Fruit fly (Drosophila melanogaster) whole organism, embryonic: ENCODE measurements around the gene CG16956.

Experiments used
- B-H1 ChIP-seq: fragments of 200-800 bp; sonication (Bioruptor generic); IDR thresholded peaks from 3 replicates; pipeline ENCODE4 v1.3.6; 2022; ENCODE audit warnings: missing biosample characterization, missing genetic modification characterization
- Dp ChIP-seq: fragments of 200-800 bp; sonication (Bioruptor generic); optimal IDR thresholded peaks from 2 replicates; lab custom pipeline; 2018; ENCODE audit warnings: missing biosample characterization, mild to moderate bottlenecking, missing genetic modification characterization, moderate library complexity
- Mad ChIP-seq: fragments of 200-800 bp; sonication (Bioruptor generic); optimal IDR thresholded peaks from 2 replicates; lab custom pipeline; 2016; ENCODE audit warnings: missing biosample characterization, missing genetic modification characterization
- Sox102F ChIP-seq: fragments of 200-800 bp; sonication (Bioruptor generic); optimal IDR thresholded peaks from 2 replicates; lab custom pipeline; 2018; ENCODE audit warnings: missing biosample characterization, mild to moderate bottlenecking, missing genetic modification characterization, moderate library complexity
- h ChIP-seq: fragments of >200 bp; optimal IDR thresholded peaks from 2 replicates; lab custom pipeline; 2017
- lilli ChIP-seq: fragments of 200-800 bp; sonication (Bioruptor generic); optimal IDR thresholded peaks from 3 replicates; lab custom pipeline; 2016; ENCODE audit warnings: missing biosample characterization, missing genetic modification characterization
- yki ChIP-seq: fragments of >200 bp; optimal IDR thresholded peaks from 3 replicates; lab custom pipeline; 2018

DNA sequence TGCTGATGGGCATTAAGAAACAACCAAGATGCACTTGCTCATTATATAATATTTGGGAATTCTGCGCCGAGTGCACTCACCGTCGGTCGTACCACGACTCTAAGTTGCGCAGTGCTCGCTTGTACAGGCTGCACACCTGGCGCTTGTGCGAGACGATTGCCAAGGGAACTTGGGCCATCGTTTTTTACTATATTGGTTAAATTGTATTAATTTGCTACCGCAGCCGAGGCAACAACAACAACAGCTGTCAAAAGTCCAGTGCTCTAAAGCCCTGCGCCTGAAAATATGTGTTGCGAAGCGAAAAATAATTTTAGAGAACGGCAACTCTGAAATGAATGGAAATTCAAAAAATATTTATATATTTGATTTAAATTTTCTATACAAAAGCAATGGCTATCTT, 43.6 kb downstream of the CG16956 start, which contains the start of gene ND-B22:
- no peak for TF ChIP-seq Sox102F (GFP tag; lab: Kevin White, UChicago)
- TF ChIP-seq Mad (GFP tag; lab: Kevin White, UChicago), result no peak
- TF ChIP-seq yki (lab: Kevin White, UChicago), result no peak
- no peak for TF ChIP-seq B-H1 (GFP tag; lab: Robert Waterston, UW)
- TF ChIP-seq Dp (GFP tag; lab: Kevin White, UChicago), result peak; percentile 88
- peak; percentile 67 for TF ChIP-seq lilli (GFP tag; lab: Kevin White, UChicago)
- TF ChIP-seq h (lab: Kevin White, UChicago), result no peak
